Worm (Caenorhabditis elegans) whole organism, L4 larva: ENCODE measurements around the gene C08E3.13.
"Not testable (repeated sequence)": the region's sequence is repeated elsewhere in the genome, so short reads cannot be mapped to it uniquely, and the experiment has no call there.

ENCODE experiments used
- nhr-11 ChIP-seq: fragments of 150-350 bp; optimal IDR thresholded peaks from 2 replicates; lab custom pipeline; 2014; ENCODE audit warnings: missing biosample characterization, missing genetic modification characterization
- nhr-237 ChIP-seq: sonication (generic microtip); optimal IDR thresholded peaks from 2 replicates; lab custom pipeline; 2017; ENCODE audit warnings: missing biosample characterization, missing genetic modification characterization
- snpc-4 ChIP-seq: fragments of 150-350 bp; optimal IDR thresholded peaks from 2 replicates; lab custom pipeline; 2014; ENCODE audit warnings: missing biosample characterization, missing genetic modification characterization
- unc-130 ChIP-seq: sonication (generic microtip); optimal IDR thresholded peaks from 2 replicates; lab custom pipeline; 2016; ENCODE audit warnings: missing genetic modification reagents, missing genetic modification characterization, missing compliant biosample characterization
- unc-39 ChIP-seq: sonication (generic microtip); optimal IDR thresholded peaks from 2 replicates; lab custom pipeline; 2017; ENCODE audit warnings: missing biosample characterization, missing genetic modification characterization

DNA sequence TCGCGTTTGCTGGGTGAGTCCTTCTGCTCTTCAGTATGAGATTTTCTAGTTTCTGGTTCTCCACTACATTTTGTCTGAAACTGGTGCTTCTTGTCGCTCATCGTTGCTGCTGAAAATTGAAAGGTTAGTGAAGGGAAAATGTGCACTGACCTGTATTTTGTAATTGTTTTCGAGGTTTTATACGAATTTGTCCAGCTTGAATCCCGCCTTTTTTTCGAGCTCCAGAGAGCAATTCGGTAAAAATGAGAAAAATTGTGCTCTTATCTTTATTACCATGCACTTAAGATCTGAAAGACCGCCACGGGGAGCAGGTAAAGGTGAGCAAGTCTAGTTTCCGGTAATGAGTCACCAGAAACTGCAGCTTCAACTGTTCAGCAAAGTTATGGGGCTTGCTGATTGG, 4.3 kb downstream of the C08E3.13 start, which contains the start of gene C08E3.15:
- not testable (repeated sequence) for TF ChIP-seq snpc-4 (tag; lab: Kevin White, UChicago); unc-39 (tag; lab: Kevin White, UChicago); nhr-237 (tag; lab: Kevin White, UChicago); nhr-11 (tag; lab: Kevin White, UChicago); unc-130
